Fruit fly (Drosophila melanogaster) whole organism, embryonic: ENCODE results near the gene CG4462.

Source experiments
- Blimp-1 ChIP-seq: fragments of 200-800 bp; sonication (Bioruptor generic); optimal IDR thresholded peaks from 3 replicates; lab custom pipeline; 2018; ENCODE audit warnings: missing biosample characterization, missing genetic modification characterization, mild to moderate bottlenecking, moderate library complexity, missing genetic modification reagents
- CG12299 ChIP-seq: fragments of 200-800 bp; sonication (Bioruptor generic); optimal IDR thresholded peaks from 2 replicates; lab custom pipeline; 2018; ENCODE audit warnings: missing biosample characterization, mild to moderate bottlenecking, missing genetic modification characterization
- CG4707 ChIP-seq: fragments of 200-800 bp; sonication (Bioruptor generic); optimal IDR thresholded peaks from 2 replicates; lab custom pipeline; 2018; ENCODE audit warnings: missing biosample characterization, mild to moderate bottlenecking, missing genetic modification characterization, moderate library complexity
- CG6689 ChIP-seq: fragments of 200-800 bp; sonication (Bioruptor generic); IDR thresholded peaks from 2 replicates; pipeline ENCODE4 v1.3.6; 2022; ENCODE audit warnings: missing biosample characterization, missing genetic modification characterization
- CG6791 ChIP-seq: fragments of 200-800 bp; sonication (Bioruptor generic); IDR thresholded peaks from 3 replicates; pipeline ENCODE4 v1.3.6; 2022; ENCODE audit warnings: missing biosample characterization, missing genetic modification characterization; ENCODE audit not compliant: partially characterized antibody
- CG8359 ChIP-seq: fragments of 200-800 bp; sonication (Bioruptor generic); optimal IDR thresholded peaks from 2 replicates; lab custom pipeline; 2017; ENCODE audit warnings: missing biosample characterization, mild to moderate bottlenecking, missing genetic modification characterization, borderline replicate concordance
- CG9609 ChIP-seq: fragments of 200-800 bp; sonication (Bioruptor generic); optimal IDR thresholded peaks from 3 replicates; lab custom pipeline; 2016; ENCODE audit warnings: missing biosample characterization, missing genetic modification characterization
- Chrac-16 ChIP-seq: fragments of 200-800 bp; sonication (Bioruptor generic); optimal IDR thresholded peaks from 3 replicates; lab custom pipeline; 2016; ENCODE audit warnings: missing biosample characterization, missing genetic modification characterization
- E2f1 ChIP-seq: fragments of 200-800 bp; sonication (Bioruptor generic); IDR thresholded peaks from 2 replicates; pipeline ENCODE4 v1.3.6; 2022; ENCODE audit warnings: missing biosample characterization, missing genetic modification characterization
- Fer3 ChIP-seq: fragments of 200-800 bp; sonication (Bioruptor generic); optimal IDR thresholded peaks from 2 replicates; lab custom pipeline; 2018; ENCODE audit warnings: missing biosample characterization, mild to moderate bottlenecking, missing genetic modification characterization, moderate library complexity
- insv ChIP-seq, 2 experiments: fragments of 200-800 bp; sonication (Bioruptor generic); optimal IDR thresholded peaks; 3 replicates each; lab custom pipeline; 2016 to 2018; ENCODE audit warnings: missing biosample characterization in 2 of 2, missing genetic modification characterization in 2 of 2
- lmd ChIP-seq: fragments of 200-800 bp; sonication (Bioruptor generic); IDR thresholded peaks from 2 replicates; pipeline ENCODE4 v1.3.6; 2022; ENCODE audit warnings: missing biosample characterization, missing genetic modification characterization

DNA sequence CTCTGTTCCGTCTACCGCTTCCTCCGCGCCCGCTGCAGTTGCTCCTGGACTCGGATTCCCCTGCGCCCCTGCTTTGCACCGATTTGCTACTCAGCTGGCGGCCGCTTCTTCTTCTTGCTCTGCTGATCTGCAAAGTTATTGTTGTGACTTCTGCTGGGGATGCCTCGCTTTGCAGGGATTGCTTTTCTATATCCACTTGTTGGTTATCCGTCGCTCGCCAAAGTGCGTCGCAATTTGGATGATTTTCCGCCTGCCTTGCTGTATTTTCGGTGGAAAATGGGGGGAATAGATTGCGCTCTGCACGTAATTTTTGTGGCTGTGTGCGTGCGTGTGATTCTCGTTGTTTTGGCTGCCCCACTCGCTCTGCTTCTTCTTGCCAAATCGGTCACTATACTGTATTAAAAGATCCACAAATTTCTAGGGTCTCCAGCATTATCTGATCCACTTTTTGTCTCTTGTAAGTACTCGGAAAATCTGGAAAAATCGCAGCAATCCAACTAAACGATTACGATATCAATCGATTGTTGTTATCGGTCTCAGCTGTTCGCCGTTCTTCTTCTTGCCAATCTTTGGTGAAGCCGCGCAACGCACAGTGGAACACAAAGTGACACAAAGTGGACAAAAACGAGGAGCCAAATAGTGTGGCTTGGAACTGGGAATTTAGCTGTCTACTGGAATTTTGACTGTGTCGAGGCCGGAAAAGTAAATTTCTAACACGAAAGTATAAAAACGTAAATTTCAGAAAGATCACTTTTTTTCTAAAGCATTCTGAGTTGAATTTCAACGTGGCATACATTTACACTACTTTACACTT is 22.0 kb downstream of the CG4462 start, which contains the start of gene ClpX:
- TF ChIP-seq CG4707 (GFP tag; lab: Kevin White, UChicago) (peak; percentile 100), Blimp-1 (GFP tag; lab: Kevin White, UChicago) (no peak), E2f1 (GFP tag; lab: Robert Waterston, UW) (no peak), CG6689 (no peak), CG12299 (no peak), Chrac-16 (GFP tag; lab: Kevin White, UChicago) (no peak), lmd (GFP tag; lab: Robert Waterston, UW) (no peak), CG9609 (no peak), CG6791 (peak; percentile 75), insv (GFP tag; optimal IDR thresholded peaks at IDR 0.05; lab: Kevin White, UChicago) (no peak), CG8359 (GFP tag; lab: Kevin White, UChicago) (no peak), Fer3 (no peak)
